Comparison of ENCODE assay signal across 5 fruit fly cellular contexts in genomic region chr3L:3276930-3277329, dm6.
TF ChIP-seq lines count a peak whose summit lies in the region.

No protein-coding gene starts in this region.

- peak; percentile 46 to 66 for TF ChIP-seq CTCF in S2 (optimal IDR thresholded peaks at IDR 0.05; lab: Kevin White, UChicago)
- TF ChIP-seq CTCF in whole organism, embryonic (GFP tag; optimal IDR thresholded peaks at IDR 0.05; lab: Kevin White, UChicago): peak; percentile 58

TF ChIP-seq in whole organism, embryonic, 481 proteins besides CTCF, POLR2A, EP300 and RAD21 (continues in another document):
- peak; percentile 49; the same call in 1 of the 3 replicates for TF ChIP-seq Opbp (GFP tag; IDR thresholded peaks at IDR 0.05; lab: Robert Waterston, UW; ENCODE audit: partially characterized antibody)
- TF ChIP-seq CG11695 (GFP tag; IDR thresholded peaks at IDR 0.05; lab: Robert Waterston, UW): no peak
- TF ChIP-seq CG17612 (GFP tag; IDR thresholded peaks at IDR 0.05; lab: Robert Waterston, UW): no peak
- no peak for TF ChIP-seq pfk (GFP tag; optimal IDR thresholded peaks at IDR 0.05; lab: Kevin White, UChicago)
- TF ChIP-seq trem (tag; optimal IDR thresholded peaks at IDR 0.05; lab: Kevin White, UChicago): peak; percentile 16
- TF ChIP-seq Lhr (GFP tag; optimal IDR thresholded peaks at IDR 0.05; lab: Kevin White, UChicago): peak; percentile 56
- TF ChIP-seq pita (GFP tag; optimal IDR thresholded peaks at IDR 0.05; lab: Kevin White, UChicago): peak; percentile 61
- TF ChIP-seq ewg (GFP tag; optimal IDR thresholded peaks at IDR 0.05; lab: Kevin White, UChicago): no peak
- TF ChIP-seq CG11247 (GFP tag; IDR thresholded peaks at IDR 0.05; lab: Robert Waterston, UW): peak; percentile 95
- TF ChIP-seq E2f2 (GFP tag; IDR thresholded peaks at IDR 0.05; lab: Robert Waterston, UW): 0 out of 2 replicates have a peak, but pooled peaks have one; percentile 8
- no peak for TF ChIP-seq nerfin-2 (GFP tag; IDR thresholded peaks at IDR 0.05; lab: Robert Waterston, UW; ENCODE audit: partially characterized antibody)
- TF ChIP-seq CG4424 (GFP tag; optimal IDR thresholded peaks at IDR 0.05; lab: Kevin White, UChicago): no peak
- TF ChIP-seq ftz-f1 (GFP tag; optimal IDR thresholded peaks at IDR 0.05; lab: Kevin White, UChicago): peak; percentile 80
- TF ChIP-seq CG15601 (tag; optimal IDR thresholded peaks at IDR 0.05; lab: Kevin White, UChicago): peak; percentile 3
- TF ChIP-seq toy (GFP tag; IDR thresholded peaks at IDR 0.05; lab: Robert Waterston, UW): no peak
- no peak for TF ChIP-seq odd (GFP tag; optimal IDR thresholded peaks at IDR 0.05; lab: Kevin White, UChicago)
- no peak for TF ChIP-seq insv (GFP tag; optimal IDR thresholded peaks at IDR 0.05; lab: Kevin White, UChicago)
- no peak for TF ChIP-seq CG13894 (tag; optimal IDR thresholded peaks at IDR 0.05; lab: Kevin White, UChicago)
- peak; percentile 27 for TF ChIP-seq CoRest (tag; optimal IDR thresholded peaks at IDR 0.05; lab: Kevin White, UChicago)
- TF ChIP-seq Dp (GFP tag; optimal IDR thresholded peaks at IDR 0.05; lab: Kevin White, UChicago): peak; percentile 8
- TF ChIP-seq lab (GFP tag; optimal IDR thresholded peaks at IDR 0.05; lab: Kevin White, UChicago): no peak
- TF ChIP-seq CG13287 (GFP tag; IDR thresholded peaks at IDR 0.05; lab: Robert Waterston, UW; ENCODE audit: partially characterized antibody): peak; percentile 62; the same call in 1 of the 2 replicates

TF ChIP-seq in whole organism, prepupa, 60 proteins besides CTCF, POLR2A, EP300 and RAD21:
- no peak for TF ChIP-seq CG11762 (GFP tag; optimal IDR thresholded peaks at IDR 0.05; lab: Kevin White, UChicago; ENCODE audit: insufficient read depth)
- no peak for TF ChIP-seq CG16779 (tag; optimal IDR thresholded peaks at IDR 0.05; lab: Kevin White, UChicago)
- TF ChIP-seq Gug (GFP tag; IDR thresholded peaks at IDR 0.05; lab: Robert Waterston, UW): no peak
- no peak for TF ChIP-seq cyc (GFP tag; optimal IDR thresholded peaks at IDR 0.05; lab: Kevin White, UChicago)
- no peak for TF ChIP-seq Sox14 (GFP tag; optimal IDR thresholded peaks at IDR 0.05; lab: Kevin White, UChicago)
- TF ChIP-seq Ets21C (GFP tag; optimal IDR thresholded peaks at IDR 0.05; lab: Kevin White, UChicago): no peak
- peak; percentile 9 for TF ChIP-seq Eip78C (GFP tag; lab: Kevin White, UChicago)

TF ChIP-seq in whole organism, pupa, 21 proteins besides CTCF, POLR2A, EP300 and RAD21:
- TF ChIP-seq D1 (tag; optimal IDR thresholded peaks at IDR 0.05; lab: Kevin White, UChicago) (peak; percentile 53), gl (tag; optimal IDR thresholded peaks at IDR 0.05; lab: Kevin White, UChicago) (no peak), CG8301 (tag; optimal IDR thresholded peaks at IDR 0.05; lab: Kevin White, UChicago) (no peak), CG4496 (GFP tag; IDR thresholded peaks at IDR 0.05; lab: Robert Waterston, UW) (no peak), EcR (GFP tag; optimal IDR thresholded peaks at IDR 0.05; lab: Kevin White, UChicago) (peak; percentile 10), CG8159 (tag; optimal IDR thresholded peaks at IDR 0.05; lab: Kevin White, UChicago) (no peak), CG14655 (GFP tag; optimal IDR thresholded peaks at IDR 0.05; lab: Kevin White, UChicago) (no peak), Pif1A (GFP tag; optimal IDR thresholded peaks at IDR 0.05; lab: Kevin White, UChicago) (no peak), fd96Ca (GFP tag; IDR thresholded peaks at IDR 0.05; lab: Robert Waterston, UW) (no peak), CG12605 (GFP tag; IDR thresholded peaks at IDR 0.05; lab: Robert Waterston, UW) (no peak)

TF ChIP-seq in whole organism, wandering third instar larva, 38 proteins besides CTCF, POLR2A, EP300 and RAD21:
- TF ChIP-seq HLH106 (tag; optimal IDR thresholded peaks at IDR 0.05; lab: Kevin White, UChicago) (no peak), Abd-B (GFP tag; optimal IDR thresholded peaks at IDR 0.05; lab: Kevin White, UChicago) (no peak), tai (GFP tag; optimal IDR thresholded peaks at IDR 0.05; lab: Kevin White, UChicago) (no peak), CrebA (GFP tag; optimal IDR thresholded peaks at IDR 0.05; lab: Kevin White, UChicago; ENCODE audit: borderline replicate concordance) (no peak), Vsx2 (GFP tag; optimal IDR thresholded peaks at IDR 0.05; lab: Kevin White, UChicago; ENCODE audit: partially characterized antibody) (peak; percentile 73), Myc (optimal IDR thresholded peaks at IDR 0.05; lab: Kevin White, UChicago) (peak; percentile 45), dsf (GFP tag; optimal IDR thresholded peaks at IDR 0.05; lab: Kevin White, UChicago; ENCODE audit: borderline replicate concordance) (no peak), lola (GFP tag; optimal IDR thresholded peaks at IDR 0.05; lab: Kevin White, UChicago) (no peak), h (GFP tag; optimal IDR thresholded peaks at IDR 0.05; lab: Kevin White, UChicago) (no peak), N (GFP tag; optimal IDR thresholded peaks at IDR 0.05; lab: Kevin White, UChicago) (peak; percentile 29)
